Fruit fly (Drosophila melanogaster) whole organism, embryonic: ENCODE data around the gene Rab3-GAP.
A peak's percentile ranks its signal among the peaks of the same experiment; 100 is the strongest.

Experiments
- CG11723 ChIP-seq: fragments of 200-800 bp; sonication (Bioruptor generic); optimal IDR thresholded peaks from 2 replicates; lab custom pipeline; 2017; ENCODE audit warnings: missing biosample characterization, mild to moderate bottlenecking, missing genetic modification characterization
- CG13296 ChIP-seq: fragments of 200-800 bp; sonication (Bioruptor generic); optimal IDR thresholded peaks from 3 replicates; lab custom pipeline; 2018; ENCODE audit warnings: missing biosample characterization, mild to moderate bottlenecking, missing genetic modification characterization
- CG18262 ChIP-seq: fragments of 200-800 bp; optimal IDR thresholded peaks from 3 replicates; lab custom pipeline; 2019; ENCODE audit warnings: missing biosample characterization, mild to moderate bottlenecking, missing genetic modification characterization, moderate library complexity
- CG2712 ChIP-seq: fragments of 200-800 bp; optimal IDR thresholded peaks from 3 replicates; lab custom pipeline; 2019; ENCODE audit warnings: missing biosample characterization, mild to moderate bottlenecking, missing genetic modification characterization, moderate library complexity
- CG31224 ChIP-seq: fragments of 200-800 bp; sonication (Bioruptor generic); IDR thresholded peaks from 2 replicates; pipeline ENCODE4 v1.3.6; 2022; ENCODE audit warnings: missing biosample characterization, missing genetic modification characterization
- CG3281 ChIP-seq: fragments of 200-800 bp; sonication (Bioruptor generic); optimal IDR thresholded peaks from 3 replicates; lab custom pipeline; 2017; ENCODE audit warnings: missing biosample characterization, mild to moderate bottlenecking, missing genetic modification characterization
- CG3995 ChIP-seq: fragments of 200-800 bp; sonication (Bioruptor generic); optimal IDR thresholded peaks from 3 replicates; lab custom pipeline; 2016; ENCODE audit warnings: missing biosample characterization, missing genetic modification characterization
- CG4328 ChIP-seq: fragments of 200-800 bp; sonication (Bioruptor generic); optimal IDR thresholded peaks from 3 replicates; lab custom pipeline; 2017; ENCODE audit warnings: missing biosample characterization, missing genetic modification reagents, missing genetic modification characterization
- CG43689 ChIP-seq: fragments of 200-800 bp; sonication (Bioruptor generic); IDR thresholded peaks from 2 replicates; pipeline ENCODE4 v1.3.6; 2022; ENCODE audit warnings: missing biosample characterization, missing genetic modification characterization
- CG4820 ChIP-seq: fragments of 200-800 bp; sonication (Bioruptor generic); optimal IDR thresholded peaks from 3 replicates; lab custom pipeline; 2016; ENCODE audit warnings: missing biosample characterization, missing genetic modification characterization
- CG6254 ChIP-seq: fragments of 200-800 bp; sonication (Bioruptor generic); optimal IDR thresholded peaks from 3 replicates; lab custom pipeline; 2017; ENCODE audit warnings: mild to moderate bottlenecking, missing biosample characterization, missing genetic modification reagents, missing genetic modification characterization
- CG9437 ChIP-seq: fragments of 200-800 bp; sonication (Bioruptor generic); optimal IDR thresholded peaks from 2 replicates; lab custom pipeline; 2018; ENCODE audit warnings: missing biosample characterization, mild to moderate bottlenecking, missing genetic modification characterization
- Camta ChIP-seq: fragments of 200-800 bp; sonication (Bioruptor generic); optimal IDR thresholded peaks from 2 replicates; lab custom pipeline; 2016; ENCODE audit warnings: missing biosample characterization, missing genetic modification characterization
- D ChIP-seq, 2 experiments: fragments of 200-800 bp in 1 of 2; fragments of >200 bp in 1 of 2; sonication (Bioruptor generic) in 1 of 2; optimal IDR thresholded peaks; 2 replicates in 1 of 2; 3 replicates in 1 of 2; lab custom pipeline; 2017; ENCODE audit warnings: mild to moderate bottlenecking in 1 of 2, missing biosample characterization in 1 of 2, missing genetic modification characterization in 1 of 2, missing genetic modification reagents in 1 of 2
- D19A ChIP-seq: fragments of 200-800 bp; optimal IDR thresholded peaks from 3 replicates; lab custom pipeline; 2019; ENCODE audit warnings: missing biosample characterization, mild to moderate bottlenecking, missing genetic modification characterization, moderate library complexity
- Dref ChIP-seq: fragments of 200-800 bp; sonication (Bioruptor generic); IDR thresholded peaks from 2 replicates; pipeline ENCODE4 v1.3.6; 2022; ENCODE audit warnings: missing biosample characterization, missing genetic modification characterization
- Drgx ChIP-seq: fragments of 200-800 bp; sonication (Bioruptor generic); IDR thresholded peaks from 2 replicates; pipeline ENCODE4 v1.3.6; 2022; ENCODE audit warnings: missing biosample characterization, missing genetic modification characterization
- ERR ChIP-seq: fragments of 200-800 bp; sonication (Bioruptor generic); optimal IDR thresholded peaks from 2 replicates; lab custom pipeline; 2016; ENCODE audit warnings: missing biosample characterization, missing genetic modification characterization
- Eip74EF ChIP-seq, 2 experiments: fragments of 200-800 bp in 1 of 2; fragments of >200 bp in 1 of 2; sonication (Bioruptor generic) in 1 of 2; optimal IDR thresholded peaks; 2 replicates each; lab custom pipeline; 2017 to 2019; ENCODE audit warnings: missing biosample characterization in 2 of 2, missing genetic modification characterization in 2 of 2, mild to moderate bottlenecking in 1 of 2, moderate library complexity in 1 of 2
- H2.0 ChIP-seq: fragments of 200-800 bp; sonication (Bioruptor generic); IDR thresholded peaks from 2 replicates; pipeline ENCODE4 v1.3.6; 2022; ENCODE audit warnings: missing biosample characterization, missing genetic modification characterization
- HLH54F ChIP-seq: fragments of 200-800 bp; sonication (Bioruptor generic); optimal IDR thresholded peaks from 3 replicates; lab custom pipeline; 2016; ENCODE audit warnings: missing biosample characterization, missing genetic modification characterization
- Hmx ChIP-seq: fragments of 200-800 bp; sonication (Bioruptor generic); optimal IDR thresholded peaks from 2 replicates; lab custom pipeline; 2016; ENCODE audit warnings: missing biosample characterization, missing genetic modification characterization
- Lpt ChIP-seq: fragments of >200 bp; optimal IDR thresholded peaks from 2 replicates; lab custom pipeline; 2018; ENCODE audit warnings: missing biosample characterization, missing genetic modification characterization
- Meics ChIP-seq: fragments of 200-800 bp; sonication (Bioruptor generic); optimal IDR thresholded peaks from 2 replicates; lab custom pipeline; 2017; ENCODE audit warnings: missing biosample characterization, mild to moderate bottlenecking, missing genetic modification characterization
- Oli ChIP-seq: fragments of 200-800 bp; sonication (Bioruptor generic); optimal IDR thresholded peaks from 2 replicates; lab custom pipeline; 2018; ENCODE audit warnings: missing biosample characterization, mild to moderate bottlenecking, missing genetic modification characterization, moderate library complexity
- Trl ChIP-seq, 3 experiments: fragments of >200 bp in 2 of 3; fragments of 200-800 bp in 1 of 3; sonication (Bioruptor generic) in 1 of 3; optimal IDR thresholded peaks; 2 replicates in 1 of 3; 3 replicates in 2 of 3; lab custom pipeline; 2016 to 2017; ENCODE audit warnings: missing biosample characterization in 1 of 3, missing genetic modification characterization in 1 of 3
- ato ChIP-seq: fragments of 200-800 bp; sonication (Bioruptor generic); IDR thresholded peaks from 2 replicates; pipeline ENCODE4 v1.3.6; 2022; ENCODE audit warnings: missing biosample characterization, missing genetic modification characterization; ENCODE audit not compliant: partially characterized antibody
- cas ChIP-seq: fragments of 200-800 bp; sonication (Bioruptor generic); IDR thresholded peaks from 2 replicates; pipeline ENCODE4 v1.3.6; 2022; ENCODE audit warnings: missing biosample characterization, missing genetic modification characterization
- ci ChIP-seq: fragments of 200-800 bp; sonication (Bioruptor generic); IDR thresholded peaks from 3 replicates; pipeline ENCODE4 v1.3.6; 2022; ENCODE audit warnings: missing biosample characterization, missing genetic modification characterization
- danr ChIP-seq: fragments of 200-800 bp; sonication (Bioruptor generic); IDR thresholded peaks from 2 replicates; pipeline ENCODE4 v1.3.6; 2022; ENCODE audit warnings: missing biosample characterization, missing genetic modification characterization
- fd96Cb ChIP-seq: fragments of 200-800 bp; sonication (Bioruptor generic); optimal IDR thresholded peaks from 2 replicates; lab custom pipeline; 2018; ENCODE audit warnings: missing biosample characterization, mild to moderate bottlenecking, missing genetic modification characterization, moderate library complexity
- gt ChIP-seq: fragments of 200-800 bp; sonication (Bioruptor generic); IDR thresholded peaks from 2 replicates; pipeline ENCODE4 v1.3.6; 2022; ENCODE audit warnings: missing biosample characterization, missing genetic modification characterization
- hb ChIP-seq: fragments of 200-800 bp; sonication (Bioruptor generic); IDR thresholded peaks from 3 replicates; pipeline ENCODE4 v1.3.6; 2022; ENCODE audit warnings: missing biosample characterization, missing genetic modification characterization; ENCODE audit not compliant: partially characterized antibody
- hth ChIP-seq: fragments of >200 bp; optimal IDR thresholded peaks from 2 replicates; lab custom pipeline; 2017; ENCODE audit warnings: inconsistent platforms
- lab ChIP-seq: fragments of 200-800 bp; sonication (Bioruptor generic); optimal IDR thresholded peaks from 3 replicates; lab custom pipeline; 2017; ENCODE audit warnings: missing biosample characterization, missing genetic modification characterization, mild to moderate bottlenecking, moderate library complexity, missing genetic modification reagents
- maf-S ChIP-seq: fragments of 200-800 bp; sonication (Bioruptor generic); optimal IDR thresholded peaks from 2 replicates; lab custom pipeline; 2016; ENCODE audit warnings: missing biosample characterization, missing genetic modification characterization
- org-1 ChIP-seq: fragments of 200-800 bp; sonication (Bioruptor generic); optimal IDR thresholded peaks from 2 replicates; lab custom pipeline; 2017; ENCODE audit warnings: missing biosample characterization, missing genetic modification characterization
- pum ChIP-seq: fragments of 200-800 bp; sonication (Bioruptor generic); optimal IDR thresholded peaks from 2 replicates; lab custom pipeline; 2016; ENCODE audit warnings: missing biosample characterization, missing genetic modification characterization
- scrt ChIP-seq: fragments of 200-800 bp; sonication (Bioruptor generic); optimal IDR thresholded peaks from 2 replicates; lab custom pipeline; 2018; ENCODE audit warnings: missing biosample characterization, mild to moderate bottlenecking, missing genetic modification characterization, moderate library complexity
- sd ChIP-seq: fragments of 200-800 bp; sonication (Bioruptor generic); optimal IDR thresholded peaks from 3 replicates; lab custom pipeline; 2018; ENCODE audit warnings: missing biosample characterization, mild to moderate bottlenecking, missing genetic modification characterization, moderate library complexity
- sima ChIP-seq: fragments of 200-800 bp; sonication (Bioruptor generic); optimal IDR thresholded peaks from 2 replicates; lab custom pipeline; 2016; ENCODE audit warnings: missing biosample characterization, missing genetic modification characterization
- slp2 ChIP-seq: fragments of 200-800 bp; sonication (Bioruptor generic); optimal IDR thresholded peaks from 2 replicates; lab custom pipeline; 2016; ENCODE audit warnings: missing biosample characterization, missing genetic modification characterization
- sna ChIP-seq: fragments of 200-800 bp; sonication (Bioruptor generic); IDR thresholded peaks from 2 replicates; pipeline ENCODE4 v1.3.6; 2022; ENCODE audit warnings: missing biosample characterization, missing genetic modification characterization; ENCODE audit not compliant: partially characterized antibody
- sob ChIP-seq: fragments of 200-800 bp; sonication (Bioruptor generic); IDR thresholded peaks from 2 replicates; pipeline ENCODE4 v1.3.6; 2022; ENCODE audit warnings: missing biosample characterization, missing genetic modification characterization
- trem ChIP-seq: fragments of 200-800 bp; optimal IDR thresholded peaks from 3 replicates; lab custom pipeline; 2019; ENCODE audit warnings: missing biosample characterization, mild to moderate bottlenecking, missing genetic modification characterization, moderate library complexity
- tup ChIP-seq: fragments of 200-800 bp; sonication (Bioruptor generic); optimal IDR thresholded peaks from 2 replicates; lab custom pipeline; 2016; ENCODE audit warnings: missing biosample characterization, mild to moderate bottlenecking, missing genetic modification characterization, moderate library complexity
- yki ChIP-seq: fragments of >200 bp; optimal IDR thresholded peaks from 3 replicates; lab custom pipeline; 2018
- z ChIP-seq: fragments of 200-800 bp; sonication (Bioruptor generic); IDR thresholded peaks from 3 replicates; pipeline ENCODE4 v1.3.6; 2022; ENCODE audit warnings: missing biosample characterization, missing genetic modification characterization

Rab3-GAP gene

dm6 chr2L:12026458-12027431 is 36.2 kb downstream of the Rab3-GAP start (continued):
- TF ChIP-seq pum (GFP tag; lab: Kevin White, UChicago), result no peak
- TF ChIP-seq lab, result no peak
- TF ChIP-seq ato, result no peak
- TF ChIP-seq CG43689 (GFP tag; lab: Robert Waterston, UW), result 0 out of 2 replicates have a peak, but pooled peaks have one; percentile 25
- no peak for TF ChIP-seq gt (GFP tag; lab: Robert Waterston, UW)
- TF ChIP-seq D (optimal IDR thresholded peaks at IDR 0.05; lab: Kevin White, UChicago), result no peak
- peak; percentile 67 for TF ChIP-seq D (GFP tag; optimal IDR thresholded peaks at IDR 0.05; lab: Kevin White, UChicago)
- no peak for TF ChIP-seq tup (GFP tag; lab: Kevin White, UChicago)
- peak; percentile 19 for TF ChIP-seq CG11723 (GFP tag; lab: Kevin White, UChicago)
- peak; percentile 68 for TF ChIP-seq Meics (GFP tag; lab: Kevin White, UChicago)
- peak; percentile 83 for TF ChIP-seq Oli (tag; lab: Kevin White, UChicago)
- TF ChIP-seq slp2 (GFP tag; lab: Kevin White, UChicago), result no peak
- no peak for TF ChIP-seq z
- TF ChIP-seq trem, result peak; percentile 5
- TF ChIP-seq sima (GFP tag; lab: Kevin White, UChicago), result no peak
- peak; percentile 45 for TF ChIP-seq Dref
- peak; percentile 6 for TF ChIP-seq scrt (GFP tag; lab: Kevin White, UChicago)
- peak; percentile 83 for TF ChIP-seq CG9437 (GFP tag; lab: Kevin White, UChicago)
- TF ChIP-seq Drgx, result peak; percentile 75
- no peak for TF ChIP-seq cas (GFP tag; lab: Robert Waterston, UW)
- no peak for TF ChIP-seq hb (GFP tag; lab: Robert Waterston, UW)
- TF ChIP-seq sob (GFP tag; lab: Robert Waterston, UW), result peak; percentile 45
- no peak for TF ChIP-seq Hmx (GFP tag; lab: Kevin White, UChicago)
- no peak; the same call in 1 of the 2 replicates for TF ChIP-seq danr (GFP tag; lab: Robert Waterston, UW)
- peak; percentile 32 for TF ChIP-seq CG13296 (GFP tag; lab: Kevin White, UChicago)
- no peak for TF ChIP-seq Eip74EF (GFP tag; optimal IDR thresholded peaks at IDR 0.05; lab: Kevin White, UChicago)
- peak; percentile 52 for TF ChIP-seq H2.0 (GFP tag; lab: Robert Waterston, UW)
- peak; percentile 79 for TF ChIP-seq CG18262 (tag; lab: Kevin White, UChicago)
- TF ChIP-seq CG3995 (GFP tag; lab: Kevin White, UChicago), result no peak
- TF ChIP-seq org-1 (GFP tag; lab: Kevin White, UChicago), result peak; percentile 63
- no peak for TF ChIP-seq Camta
- peak; percentile 66 for TF ChIP-seq CG3281 (GFP tag; lab: Kevin White, UChicago)
- no peak for TF ChIP-seq maf-S (GFP tag; lab: Kevin White, UChicago)
- TF ChIP-seq D19A (tag; lab: Kevin White, UChicago), result peak; percentile 36
- peak; percentile 34 for TF ChIP-seq CG4328 (GFP tag; lab: Kevin White, UChicago)
- TF ChIP-seq fd96Cb (tag; lab: Kevin White, UChicago), result peak; percentile 57
- peak; percentile 35 for TF ChIP-seq CG4820
- no peak for TF ChIP-seq yki (lab: Kevin White, UChicago)
- TF ChIP-seq CG2712 (tag; lab: Kevin White, UChicago), result peak; percentile 53
- TF ChIP-seq Trl (optimal IDR thresholded peaks at IDR 0.05; lab: Kevin White, UChicago), result no peak
- no peak for TF ChIP-seq Trl (GFP tag; optimal IDR thresholded peaks at IDR 0.05; lab: Kevin White, UChicago)
- peak; percentile 39 for TF ChIP-seq sd (tag; lab: Kevin White, UChicago)
- TF ChIP-seq hth (lab: Kevin White, UChicago), result no peak
- TF ChIP-seq sna (GFP tag; lab: Robert Waterston, UW), result no peak
- no peak for TF ChIP-seq ERR
- peak; percentile 11 for TF ChIP-seq CG6254
- TF ChIP-seq CG31224 (GFP tag; lab: Robert Waterston, UW), result peak; percentile 41; the same call in 1 of the 2 replicates
- TF ChIP-seq ci (GFP tag; lab: Robert Waterston, UW), result peak; percentile 44; the same call in 1 of the 3 replicates
- peak; percentile 18 for TF ChIP-seq HLH54F (GFP tag; lab: Kevin White, UChicago)
- TF ChIP-seq Lpt (GFP tag; lab: Kevin White, UChicago), result no peak
